Fruit fly (Drosophila melanogaster): ENCODE results near the gene cic.
A peak's percentile ranks its signal among the peaks of the same experiment; 100 is the strongest.

Gene cic

DNA sequence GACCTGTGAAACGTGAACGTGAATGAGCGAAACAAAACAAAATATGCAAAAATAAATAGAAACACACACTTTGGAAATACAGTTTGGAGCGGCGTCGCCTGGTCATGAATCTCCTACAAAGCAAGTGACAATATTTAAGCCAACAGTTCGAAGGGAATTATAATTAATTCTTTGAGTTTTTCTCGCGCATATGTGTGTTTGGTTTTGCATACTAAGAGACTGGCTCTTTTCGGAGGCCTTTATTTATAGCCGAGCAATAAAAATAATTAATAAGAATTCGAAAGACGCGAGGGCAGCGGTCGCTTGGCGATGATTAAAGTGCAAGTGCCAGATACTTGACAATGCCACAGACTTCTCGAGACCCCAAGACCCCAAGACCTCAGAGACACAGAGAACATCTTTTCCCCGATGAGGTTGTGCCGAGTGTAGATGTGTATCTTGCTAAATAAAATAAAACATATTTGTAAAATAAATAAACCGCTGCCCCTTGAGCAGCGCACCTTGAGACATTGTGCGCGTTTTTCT lies 65.7 kb downstream of the cic start:
- TF ChIP-seq CG12605 (GFP tag; IDR thresholded peaks at IDR 0.05): 0 out of 2 replicates have a peak, but pooled peaks have one; percentile 1
- TF ChIP-seq Snoo (tag; optimal IDR thresholded peaks at IDR 0.05): no peak

- TF ChIP-seq CG34367 (tag; optimal IDR thresholded peaks at IDR 0.05) (no peak), CG12605 (GFP tag; IDR thresholded peaks at IDR 0.05) (no peak), fd96Ca (GFP tag; IDR thresholded peaks at IDR 0.05) (0 out of 3 replicates have a peak, but pooled peaks have one; percentile 6), CG14655 (GFP tag; optimal IDR thresholded peaks at IDR 0.05) (no peak), CG8159 (tag; optimal IDR thresholded peaks at IDR 0.05) (peak; percentile 53), Pif1B (GFP tag; optimal IDR thresholded peaks at IDR 0.05) (no peak), EcR (GFP tag; optimal IDR thresholded peaks at IDR 0.05) (no peak), gl (tag; optimal IDR thresholded peaks at IDR 0.05) (no peak), CG9948 (tag; optimal IDR thresholded peaks at IDR 0.05) (peak; percentile 6), Ets98B (GFP tag; IDR thresholded peaks at IDR 0.05) (peak; percentile 27; the same call in 1 of the 2 replicates), CG32121 (GFP tag; IDR thresholded peaks at IDR 0.05) (peak; percentile 46; the same call in 1 of the 2 replicates), CG10348 (GFP tag; IDR thresholded peaks at IDR 0.05) (no peak), CG4496 (GFP tag; IDR thresholded peaks at IDR 0.05) (0 out of 3 replicates have a peak, but pooled peaks have one; percentile 35), CG17806 (tag; optimal IDR thresholded peaks at IDR 0.05) (peak; percentile 26)
Observed at dm6 chr3R:20327572-20328483, 75.3 kb downstream of the cic start, which contains the start of the genes CG4360 and Sirt2. Gene CG4360, minus strand, starts transcription at chr3R:20328003. Gene Sirt2, plus strand, starts transcription at chr3R:20328465.

dm6 chr3R:20332688-20333087 lies 80.1 kb downstream of the cic start:
- TF ChIP-seq CG8159 (tag; optimal IDR thresholded peaks at IDR 0.05) (no peak), CG12605 (GFP tag; IDR thresholded peaks at IDR 0.05) (no peak), Pif1B (GFP tag; optimal IDR thresholded peaks at IDR 0.05) (no peak), CG32121 (GFP tag; IDR thresholded peaks at IDR 0.05) (no peak), gl (tag; optimal IDR thresholded peaks at IDR 0.05) (no peak), CG9948 (tag; optimal IDR thresholded peaks at IDR 0.05) (no peak), rn (GFP tag; IDR thresholded peaks at IDR 0.05) (no peak), Pif1A (GFP tag; optimal IDR thresholded peaks at IDR 0.05) (no peak), CG14655 (GFP tag; optimal IDR thresholded peaks at IDR 0.05) (no peak), CG15710 (tag; optimal IDR thresholded peaks at IDR 0.05) (no peak), CG4496 (GFP tag; IDR thresholded peaks at IDR 0.05) (no peak), D1 (tag; optimal IDR thresholded peaks at IDR 0.05) (no peak), CG8301 (tag; optimal IDR thresholded peaks at IDR 0.05) (no peak), fd96Ca (GFP tag; IDR thresholded peaks at IDR 0.05) (no peak), CG34367 (tag; optimal IDR thresholded peaks at IDR 0.05) (no peak), EcR (GFP tag; optimal IDR thresholded peaks at IDR 0.05) (no peak)

- no peak for TF ChIP-seq CG12605 (GFP tag; IDR thresholded peaks at IDR 0.05)
Observed at dm6 chr3R:20338673-20339072, 86.1 kb downstream of the cic start, which contains the start of gene Ir92a. Gene Ir92a, plus strand, starts transcription at chr3R:20338973.

- no peak for TF ChIP-seq Snoo (tag; optimal IDR thresholded peaks at IDR 0.05)
- no peak for TF ChIP-seq CG13204 (GFP tag; optimal IDR thresholded peaks at IDR 0.05)
- TF ChIP-seq D1 (tag; optimal IDR thresholded peaks at IDR 0.05): no peak
- no peak for TF ChIP-seq fd96Ca (GFP tag; IDR thresholded peaks at IDR 0.05)
- no peak for TF ChIP-seq CG32121 (GFP tag; IDR thresholded peaks at IDR 0.05)
- TF ChIP-seq CG4496 (GFP tag; IDR thresholded peaks at IDR 0.05): no peak
- TF ChIP-seq CG14655 (GFP tag; optimal IDR thresholded peaks at IDR 0.05): no peak
- TF ChIP-seq CG17806 (tag; optimal IDR thresholded peaks at IDR 0.05): no peak
- TF ChIP-seq Pif1B (GFP tag; optimal IDR thresholded peaks at IDR 0.05): no peak
- TF ChIP-seq CG12605 (GFP tag; IDR thresholded peaks at IDR 0.05): no peak
- TF ChIP-seq gl (tag; optimal IDR thresholded peaks at IDR 0.05): no peak
- TF ChIP-seq Pif1A (GFP tag; optimal IDR thresholded peaks at IDR 0.05): no peak
- no peak for TF ChIP-seq Ets98B (GFP tag; IDR thresholded peaks at IDR 0.05)
- TF ChIP-seq rn (GFP tag; IDR thresholded peaks at IDR 0.05): no peak
- TF ChIP-seq CG15710 (tag; optimal IDR thresholded peaks at IDR 0.05): no peak
- TF ChIP-seq EcR (GFP tag; optimal IDR thresholded peaks at IDR 0.05): no peak
- no peak for TF ChIP-seq CG8159 (tag; optimal IDR thresholded peaks at IDR 0.05)
Observed at dm6 chr3R:20346903-20347302, 94.3 kb downstream of the cic start.

dm6 chr3R:20350278-20350677 lies 97.7 kb downstream of the cic start:
- TF ChIP-seq CG17806 (tag; optimal IDR thresholded peaks at IDR 0.05) (no peak), CG14655 (GFP tag; optimal IDR thresholded peaks at IDR 0.05) (no peak), fd96Ca (GFP tag; IDR thresholded peaks at IDR 0.05) (no peak), Pif1A (GFP tag; optimal IDR thresholded peaks at IDR 0.05) (no peak), CG13204 (GFP tag; optimal IDR thresholded peaks at IDR 0.05) (no peak), CG34367 (tag; optimal IDR thresholded peaks at IDR 0.05) (no peak)
